Fruit fly (Drosophila melanogaster) S2 (cell line): Measurements from ENCODE around the gene CG12105.

ENCODE experiments used
- CG8478 ChIP-seq: fragments of >200 bp; optimal IDR thresholded peaks from 2 replicates; lab custom pipeline; 2018
- CTCF ChIP-seq, 2 experiments: fragments of >200 bp; optimal IDR thresholded peaks; 2 replicates each; lab custom pipeline; 2018

dm6 chr3L:1577338-1577737 lies 38.3 kb downstream of the CG12105 start:
- no peak for TF ChIP-seq CG8478 (lab: Kevin White, UChicago)
- no peak for TF ChIP-seq CTCF (optimal IDR thresholded peaks at IDR 0.05; lab: Kevin White, UChicago)
